Worm (Caenorhabditis elegans): Measurements from ENCODE around the gene fkh-5.

DNA sequence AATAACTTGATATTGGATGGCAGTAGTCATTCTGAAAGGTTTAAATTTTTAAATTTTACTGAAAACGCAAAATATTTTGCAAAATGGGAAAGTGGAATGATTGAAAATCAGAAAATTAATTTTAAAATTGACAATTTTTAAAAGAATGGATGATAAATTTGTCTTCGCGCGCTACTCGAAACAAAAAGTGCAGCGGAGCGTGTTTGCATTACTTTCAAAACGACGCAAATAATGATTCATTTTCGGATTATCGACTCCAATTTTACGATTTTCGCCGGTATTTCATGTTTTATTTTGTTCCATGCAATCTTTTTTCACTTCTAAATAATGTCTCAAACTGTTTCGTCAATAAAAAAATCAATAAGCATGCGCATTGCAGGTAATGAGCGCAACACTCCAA lies 33.8 kb downstream of the fkh-5 start, which contains the start of the genes tost-1 and arx-6:
- TF ChIP-seq T22C8.4 (GFP tag; IDR thresholded peaks at IDR 0.05), result 0 out of 2 replicates have a peak, but pooled peaks have one; percentile 5
- TF ChIP-seq med-1 (GFP tag; optimal IDR thresholded peaks at IDR 0.05; ENCODE audit: insufficient read depth), result no peak
- no peak for TF ChIP-seq ztf-23 (GFP tag; IDR thresholded peaks at IDR 0.05)
- no peak for TF ChIP-seq cog-1 (tag; optimal IDR thresholded peaks at IDR 0.05)
- no peak for TF ChIP-seq ref-1 (GFP tag; conservative IDR thresholded peaks at IDR 0.05)
- no peak for TF ChIP-seq ztf-29 (GFP tag; IDR thresholded peaks at IDR 0.05)
- no peak for TF ChIP-seq flt-1 (GFP tag; IDR thresholded peaks at IDR 0.05)
- no peak for TF ChIP-seq klf-2 (GFP tag; conservative IDR thresholded peaks at IDR 0.05)
